Worm (Caenorhabditis elegans): ENCODE data around the gene sao-1.

DNA sequence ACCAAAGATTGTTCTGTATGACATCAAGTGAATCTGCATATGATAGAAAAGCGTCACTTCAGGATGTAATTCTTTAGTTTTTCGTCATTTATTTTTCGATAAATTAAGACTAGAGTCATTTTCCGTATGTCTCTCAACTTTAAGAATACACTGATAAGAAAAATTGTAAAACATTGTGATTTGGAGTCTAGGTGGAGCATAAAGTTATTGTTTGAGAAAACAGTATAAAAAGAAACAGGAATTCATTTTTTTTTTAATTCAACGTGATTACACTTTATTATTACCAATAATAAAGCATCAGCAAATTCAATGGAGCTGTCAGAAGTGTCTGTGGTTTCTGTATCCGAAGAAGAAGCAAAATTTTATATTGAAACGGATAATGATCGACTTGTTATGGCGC, 14.7 kb upstream of the sao-1 start, which contains the start of gene R10D12.6:
- TF ChIP-seq nhr-12 (tag; optimal IDR thresholded peaks at IDR 0.05), result no peak
- no peak for TF ChIP-seq ceh-9 (tag; optimal IDR thresholded peaks at IDR 0.05)
- no peak for TF ChIP-seq aly-2 (tag; optimal IDR thresholded peaks at IDR 0.05)
- TF ChIP-seq nfya-1 (tag; optimal IDR thresholded peaks at IDR 0.05; ENCODE audit: insufficient read depth), result no peak
- no peak for TF ChIP-seq lin-15B (tag; optimal IDR thresholded peaks at IDR 0.05)
- TF ChIP-seq nhr-237 (tag; optimal IDR thresholded peaks at IDR 0.05), result no peak
- no peak for TF ChIP-seq jun-1 (tag; optimal IDR thresholded peaks at IDR 0.05)
- no peak for TF ChIP-seq pha-4 (tag; optimal IDR thresholded peaks at IDR 0.05)
- no peak for TF ChIP-seq nhr-11 (tag; optimal IDR thresholded peaks at IDR 0.05)
- TF ChIP-seq skn-1 (tag; optimal IDR thresholded peaks at IDR 0.05), result no peak
- TF ChIP-seq pqm-1 (tag; optimal IDR thresholded peaks at IDR 0.05), result peak; percentile 38
- TF ChIP-seq elt-3 (tag; optimal IDR thresholded peaks at IDR 0.05), result no peak
- TF ChIP-seq nhr-76 (tag; optimal IDR thresholded peaks at IDR 0.05), result no peak

All from whole organism, L3 larva.